Fruit fly (Drosophila melanogaster) whole organism, embryonic: Measurements from ENCODE around the gene beag.

Experiments used
- Antp ChIP-seq: fragments of 200-800 bp; sonication (Bioruptor generic); optimal IDR thresholded peaks from 3 replicates; lab custom pipeline; 2016; ENCODE audit warnings: missing biosample characterization, missing genetic modification characterization
- Asciz ChIP-seq: fragments of 200-800 bp; sonication (Bioruptor generic); optimal IDR thresholded peaks from 2 replicates; lab custom pipeline; 2017; ENCODE audit warnings: missing biosample characterization, mild to moderate bottlenecking, missing genetic modification characterization, missing genetic modification reagents
- BEAF-32 ChIP-seq: fragments of 200-800 bp; sonication (Bioruptor generic); optimal IDR thresholded peaks from 3 replicates; lab custom pipeline; 2017; ENCODE audit warnings: missing biosample characterization, missing genetic modification characterization, mild to moderate bottlenecking, moderate library complexity, missing genetic modification reagents
- C15 ChIP-seq: fragments of 200-800 bp; sonication (Bioruptor generic); IDR thresholded peaks from 3 replicates; pipeline ENCODE4 v1.3.6; 2022; ENCODE audit warnings: missing biosample characterization, missing genetic modification characterization
- CG10209 ChIP-seq: fragments of 200-800 bp; sonication (Bioruptor generic); optimal IDR thresholded peaks from 3 replicates; lab custom pipeline; 2017; ENCODE audit warnings: missing biosample characterization, mild to moderate bottlenecking, missing genetic modification characterization, missing genetic modification reagents
- CG11247 ChIP-seq: fragments of 200-800 bp; sonication (Bioruptor generic); IDR thresholded peaks from 2 replicates; pipeline ENCODE4 v1.3.6; 2022; ENCODE audit warnings: missing biosample characterization, missing genetic modification characterization
- CG12744 ChIP-seq: fragments of 200-800 bp; sonication (Bioruptor generic); optimal IDR thresholded peaks from 2 replicates; lab custom pipeline; 2016; ENCODE audit warnings: missing biosample characterization, missing genetic modification characterization
- CG13775 ChIP-seq: fragments of 200-800 bp; sonication (Bioruptor generic); optimal IDR thresholded peaks from 3 replicates; lab custom pipeline; 2017; ENCODE audit warnings: missing biosample characterization, mild to moderate bottlenecking, missing genetic modification characterization
- CG18011 ChIP-seq: fragments of 200-800 bp; sonication (Bioruptor generic); optimal IDR thresholded peaks from 2 replicates; lab custom pipeline; 2017; ENCODE audit warnings: missing biosample characterization, missing genetic modification characterization, mild to moderate bottlenecking, moderate library complexity, missing genotype
- CG18476 ChIP-seq: fragments of 200-800 bp; sonication (Bioruptor generic); optimal IDR thresholded peaks from 2 replicates; lab custom pipeline; 2016; ENCODE audit warnings: missing biosample characterization, mild to moderate bottlenecking, missing genetic modification characterization
- CG18599 ChIP-seq: fragments of 200-800 bp; sonication (Bioruptor generic); optimal IDR thresholded peaks from 3 replicates; lab custom pipeline; 2017; ENCODE audit warnings: missing biosample characterization, missing genetic modification characterization, mild to moderate bottlenecking, moderate library complexity, missing genetic modification reagents
- CG2129 ChIP-seq: fragments of 200-800 bp; sonication (Bioruptor generic); IDR thresholded peaks from 2 replicates; pipeline ENCODE4 v1.3.6; 2022; ENCODE audit warnings: missing biosample characterization, missing genetic modification characterization; ENCODE audit not compliant: partially characterized antibody
- CG2889 ChIP-seq: fragments of 200-800 bp; sonication (Bioruptor generic); IDR thresholded peaks from 3 replicates; pipeline ENCODE4 v1.3.6; 2022; ENCODE audit warnings: missing biosample characterization, missing genetic modification characterization
- CG3065 ChIP-seq: fragments of 200-800 bp; sonication (Bioruptor generic); optimal IDR thresholded peaks from 2 replicates; lab custom pipeline; 2016; ENCODE audit warnings: missing biosample characterization, missing genetic modification characterization
- CG32532 ChIP-seq: fragments of 200-800 bp; sonication (Bioruptor generic); IDR thresholded peaks from 2 replicates; pipeline ENCODE4 v1.3.6; 2022; ENCODE audit warnings: missing biosample characterization, missing genetic modification characterization
- CG33557 ChIP-seq: fragments of 200-800 bp; sonication (Bioruptor generic); optimal IDR thresholded peaks from 2 replicates; lab custom pipeline; 2019; ENCODE audit warnings: missing biosample characterization, mild to moderate bottlenecking, missing genetic modification characterization, moderate library complexity
- CG4730 ChIP-seq: fragments of 200-800 bp; sonication (Bioruptor generic); IDR thresholded peaks from 2 replicates; pipeline ENCODE4 v1.3.6; 2022; ENCODE audit warnings: missing biosample characterization, missing genetic modification characterization
- CG6813 ChIP-seq: fragments of 200-800 bp; sonication (Bioruptor generic); optimal IDR thresholded peaks from 2 replicates; lab custom pipeline; 2017; ENCODE audit warnings: missing biosample characterization, missing genetic modification characterization, mild to moderate bottlenecking, moderate library complexity, missing genetic modification reagents
- CG7271 ChIP-seq: fragments of 200-800 bp; sonication (Bioruptor generic); optimal IDR thresholded peaks from 2 replicates; lab custom pipeline; 2018; ENCODE audit warnings: missing biosample characterization, mild to moderate bottlenecking, missing genetic modification characterization, moderate library complexity
- Chrac-16 ChIP-seq: fragments of 200-800 bp; sonication (Bioruptor generic); optimal IDR thresholded peaks from 3 replicates; lab custom pipeline; 2016; ENCODE audit warnings: missing biosample characterization, missing genetic modification characterization
- CkIIα-i1 ChIP-seq: fragments of 200-800 bp; sonication (Bioruptor generic); IDR thresholded peaks from 2 replicates; pipeline ENCODE4 v1.3.6; 2022; ENCODE audit warnings: missing biosample characterization, missing genetic modification characterization
- Fer2 ChIP-seq: fragments of 200-800 bp; sonication (Bioruptor generic); optimal IDR thresholded peaks from 2 replicates; lab custom pipeline; 2018; ENCODE audit warnings: missing biosample characterization, mild to moderate bottlenecking, missing genetic modification characterization, moderate library complexity
- H15 ChIP-seq: fragments of 200-800 bp; sonication (Bioruptor generic); IDR thresholded peaks from 3 replicates; pipeline ENCODE4 v1.3.6; 2022; ENCODE audit warnings: missing biosample characterization, missing genetic modification characterization
- HHEX ChIP-seq: fragments of 200-800 bp; sonication (Bioruptor generic); optimal IDR thresholded peaks from 3 replicates; lab custom pipeline; 2017; ENCODE audit warnings: missing biosample characterization, mild to moderate bottlenecking, missing genetic modification characterization, missing genetic modification reagents
- HLH4C ChIP-seq: fragments of 200-800 bp; sonication (Bioruptor generic); IDR thresholded peaks from 3 replicates; pipeline ENCODE4 v1.3.6; 2022; ENCODE audit warnings: missing biosample characterization, missing genetic modification characterization; ENCODE audit not compliant: partially characterized antibody
- HLH54F ChIP-seq: fragments of 200-800 bp; sonication (Bioruptor generic); optimal IDR thresholded peaks from 3 replicates; lab custom pipeline; 2016; ENCODE audit warnings: missing biosample characterization, missing genetic modification characterization
- HLHmδ ChIP-seq: fragments of 200-800 bp; sonication (Bioruptor generic); optimal IDR thresholded peaks from 2 replicates; lab custom pipeline; 2018; ENCODE audit warnings: missing biosample characterization, mild to moderate bottlenecking, missing genetic modification characterization, moderate library complexity
- HmgD ChIP-seq: fragments of 200-800 bp; sonication (Bioruptor generic); optimal IDR thresholded peaks from 3 replicates; lab custom pipeline; 2016; ENCODE audit warnings: missing biosample characterization, missing genetic modification characterization
- Ptx1 ChIP-seq: fragments of 200-800 bp; sonication (Bioruptor generic); IDR thresholded peaks from 2 replicates; pipeline ENCODE4 v1.3.6; 2022; ENCODE audit warnings: missing biosample characterization, missing genetic modification characterization
- Ravus ChIP-seq: fragments of 200-800 bp; sonication (Bioruptor generic); IDR thresholded peaks from 2 replicates; pipeline ENCODE4 v1.3.6; 2022; ENCODE audit warnings: missing biosample characterization, missing genetic modification characterization
- Scr ChIP-seq: fragments of 200-800 bp; sonication (Bioruptor generic); IDR thresholded peaks from 2 replicates; pipeline ENCODE4 v1.3.6; 2022; ENCODE audit warnings: missing biosample characterization, missing genetic modification characterization; ENCODE audit not compliant: partially characterized antibody
- Stat92E ChIP-seq, 3 experiments: fragments of >200 bp in 2 of 3; fragments of 200-800 bp in 1 of 3; sonication (Bioruptor generic) in 1 of 3; optimal IDR thresholded peaks; 2 replicates each; lab custom pipeline; 2017 to 2019; ENCODE audit warnings: missing biosample characterization in 3 of 3, missing genetic modification characterization in 3 of 3, mild to moderate bottlenecking in 1 of 3, moderate library complexity in 1 of 3
- az2 ChIP-seq: fragments of 200-800 bp; sonication (Bioruptor generic); optimal IDR thresholded peaks from 3 replicates; lab custom pipeline; 2016; ENCODE audit warnings: missing biosample characterization, missing genetic modification characterization
- bowl ChIP-seq: fragments of 200-800 bp; sonication (Bioruptor generic); IDR thresholded peaks from 2 replicates; pipeline ENCODE4 v1.3.6; 2022; ENCODE audit warnings: missing biosample characterization, missing genetic modification characterization
- br ChIP-seq: fragments of >200 bp; optimal IDR thresholded peaks from 2 replicates; lab custom pipeline; 2017
- btn ChIP-seq: fragments of 200-800 bp; sonication (Bioruptor generic); optimal IDR thresholded peaks from 2 replicates; lab custom pipeline; 2016; ENCODE audit warnings: missing biosample characterization, missing genetic modification characterization
- cad ChIP-seq: fragments of >200 bp; optimal IDR thresholded peaks from 2 replicates; lab custom pipeline; 2017; ENCODE audit warnings: missing biosample characterization, missing genetic modification characterization
- cg ChIP-seq: fragments of 200-800 bp; sonication (Bioruptor generic); optimal IDR thresholded peaks from 3 replicates; lab custom pipeline; 2019; ENCODE audit warnings: missing biosample characterization, mild to moderate bottlenecking, missing genetic modification characterization, moderate library complexity
- corto ChIP-seq: fragments of 200-800 bp; sonication (Bioruptor generic); optimal IDR thresholded peaks from 2 replicates; lab custom pipeline; 2016; ENCODE audit warnings: missing biosample characterization, mild to moderate bottlenecking, missing genetic modification characterization, moderate library complexity
- crp ChIP-seq, 2 experiments: fragments of 200-800 bp; sonication (Bioruptor generic); optimal IDR thresholded peaks; 2 replicates in 1 of 2; 3 replicates in 1 of 2; lab custom pipeline; 2017; ENCODE audit warnings: missing biosample characterization in 2 of 2, missing genetic modification characterization in 2 of 2, mild to moderate bottlenecking in 1 of 2, moderate library complexity in 1 of 2
- da ChIP-seq: fragments of 200-800 bp; sonication (Bioruptor generic); optimal IDR thresholded peaks from 2 replicates; lab custom pipeline; 2016; ENCODE audit warnings: missing biosample characterization, missing genetic modification characterization
- dm ChIP-seq: fragments of 200-800 bp; sonication (Bioruptor generic); optimal IDR thresholded peaks from 3 replicates; lab custom pipeline; 2016; ENCODE audit warnings: missing biosample characterization, missing genetic modification characterization
- eyg ChIP-seq: fragments of 200-800 bp; sonication (Bioruptor generic); optimal IDR thresholded peaks from 3 replicates; lab custom pipeline; 2016; ENCODE audit warnings: missing biosample characterization, missing genetic modification characterization
- fru ChIP-seq: fragments of >200 bp; optimal IDR thresholded peaks from 2 replicates; lab custom pipeline; 2017
- nerfin-2 ChIP-seq: fragments of 200-800 bp; sonication (Bioruptor generic); IDR thresholded peaks from 2 replicates; pipeline ENCODE4 v1.3.6; 2022; ENCODE audit warnings: missing biosample characterization, missing genetic modification characterization; ENCODE audit not compliant: partially characterized antibody
- pita ChIP-seq: fragments of 200-800 bp; sonication (Bioruptor generic); optimal IDR thresholded peaks from 2 replicates; lab custom pipeline; 2017; ENCODE audit warnings: missing biosample characterization, mild to moderate bottlenecking, missing genetic modification characterization
- pros ChIP-seq: fragments of 200-800 bp; sonication (Bioruptor generic); optimal IDR thresholded peaks from 3 replicates; lab custom pipeline; 2019; ENCODE audit warnings: missing biosample characterization, mild to moderate bottlenecking, missing genetic modification characterization, moderate library complexity
- pum ChIP-seq: fragments of 200-800 bp; sonication (Bioruptor generic); optimal IDR thresholded peaks from 2 replicates; lab custom pipeline; 2016; ENCODE audit warnings: missing biosample characterization, missing genetic modification characterization
- so ChIP-seq: fragments of 200-800 bp; sonication (Bioruptor generic); IDR thresholded peaks from 3 replicates; pipeline ENCODE4 v1.3.6; 2022; ENCODE audit warnings: missing biosample characterization, missing genetic modification characterization
- sqz ChIP-seq: fragments of 200-800 bp; sonication (Bioruptor generic); optimal IDR thresholded peaks from 3 replicates; lab custom pipeline; 2018; ENCODE audit warnings: missing biosample characterization, mild to moderate bottlenecking, missing genetic modification characterization
- unpg ChIP-seq: fragments of 200-800 bp; sonication (Bioruptor generic); optimal IDR thresholded peaks from 3 replicates; lab custom pipeline; 2018; ENCODE audit warnings: missing biosample characterization, mild to moderate bottlenecking, missing genetic modification characterization, moderate library complexity

beag gene

DNA sequence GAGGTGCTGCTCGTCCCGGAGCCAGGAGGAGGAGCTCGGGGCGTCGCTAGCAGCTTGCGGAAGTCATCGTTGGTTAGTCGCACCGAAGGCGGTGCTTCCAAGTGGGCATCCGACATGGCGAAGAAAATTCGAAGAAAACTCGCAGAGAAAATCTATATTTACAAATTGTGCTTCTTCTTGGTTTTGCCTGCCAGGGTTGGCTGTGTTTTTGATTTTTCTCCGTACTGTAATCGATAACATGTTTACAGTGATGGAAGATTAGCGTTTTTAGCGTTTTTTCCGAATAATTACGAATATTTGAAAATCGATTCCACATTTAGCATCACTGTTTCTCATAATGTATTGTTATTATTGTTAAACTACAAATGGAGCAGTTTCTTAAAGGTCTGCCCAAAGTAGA, at the start of gene beag, which contains the start of gene Ada:
TSS of gene beag (minus strand) at position 205 of the 400 bp plus-strand sequence.
TSS of gene Ada (plus strand) at position 310 of the 400 bp plus-strand sequence.
- TF ChIP-seq CG2889 (GFP tag; lab: Robert Waterston, UW) (no peak), HLH4C (peak; percentile 52; the same call in 1 of the 3 replicates), CG6813 (GFP tag; lab: Kevin White, UChicago) (no peak), CkIIα-i1 (GFP tag; lab: Robert Waterston, UW) (no peak), btn (GFP tag; lab: Kevin White, UChicago) (no peak), CG12744 (no peak), pita (no peak), so (GFP tag; lab: Robert Waterston, UW) (peak; percentile 39; the same call in 1 of the 3 replicates), CG18011 (peak; percentile 40), HLH54F (GFP tag; lab: Kevin White, UChicago) (peak; percentile 33), HmgD (GFP tag; lab: Kevin White, UChicago) (peak; percentile 9), sqz (no peak), CG2129 (no peak), HLHmδ (GFP tag; lab: Kevin White, UChicago) (no peak), Scr (GFP tag; lab: Robert Waterston, UW) (peak; percentile 55), nerfin-2 (no peak), cg (GFP tag; lab: Kevin White, UChicago) (no peak), pum (GFP tag; lab: Kevin White, UChicago) (no peak), cad (GFP tag; lab: Kevin White, UChicago) (no peak), Antp (GFP tag; lab: Kevin White, UChicago) (peak; percentile 42), C15 (no peak), Ravus (GFP tag; lab: Robert Waterston, UW) (no peak), unpg (peak; percentile 44), CG13775 (GFP tag; lab: Kevin White, UChicago) (peak; percentile 17), CG4730 (GFP tag; lab: Robert Waterston, UW) (peak; percentile 8; the same call in 1 of the 2 replicates), CG33557 (GFP tag; lab: Kevin White, UChicago) (no peak), CG32532 (GFP tag; lab: Robert Waterston, UW) (peak; percentile 71), Stat92E (GFP tag; optimal IDR thresholded peaks at IDR 0.05; lab: Kevin White, UChicago) (peak in 1 of 3 experiments; percentile 59), dm (GFP tag; lab: Kevin White, UChicago) (peak; percentile 54), CG11247 (GFP tag; lab: Robert Waterston, UW) (no peak), da (GFP tag; lab: Kevin White, UChicago) (no peak), fru (lab: Kevin White, UChicago) (no peak), crp (GFP tag; optimal IDR thresholded peaks at IDR 0.05; lab: Kevin White, UChicago) (no peak), az2 (GFP tag; lab: Kevin White, UChicago) (peak; percentile 1), Chrac-16 (GFP tag; lab: Kevin White, UChicago) (peak; percentile 1), CG18599 (GFP tag; lab: Kevin White, UChicago) (no peak), CG10209 (no peak), CG3065 (GFP tag; lab: Kevin White, UChicago) (peak; percentile 43), eyg (GFP tag; lab: Kevin White, UChicago) (peak; percentile 30), Ptx1 (GFP tag; lab: Robert Waterston, UW) (peak; percentile 54), CG7271 (tag; lab: Kevin White, UChicago) (no peak), Asciz (no peak), corto (GFP tag; lab: Kevin White, UChicago) (no peak), br (lab: Kevin White, UChicago) (no peak), H15 (no peak), CG18476 (GFP tag; lab: Kevin White, UChicago) (no peak), HHEX (no peak), bowl (GFP tag; lab: Robert Waterston, UW) (no peak), Fer2 (tag; lab: Kevin White, UChicago) (peak; percentile 26), BEAF-32 (GFP tag; lab: Kevin White, UChicago) (peak; percentile 55), pros (GFP tag; lab: Kevin White, UChicago) (no peak)
